Worm (Caenorhabditis elegans): ENCODE measurements around the gene F28H7.8.

DNA sequence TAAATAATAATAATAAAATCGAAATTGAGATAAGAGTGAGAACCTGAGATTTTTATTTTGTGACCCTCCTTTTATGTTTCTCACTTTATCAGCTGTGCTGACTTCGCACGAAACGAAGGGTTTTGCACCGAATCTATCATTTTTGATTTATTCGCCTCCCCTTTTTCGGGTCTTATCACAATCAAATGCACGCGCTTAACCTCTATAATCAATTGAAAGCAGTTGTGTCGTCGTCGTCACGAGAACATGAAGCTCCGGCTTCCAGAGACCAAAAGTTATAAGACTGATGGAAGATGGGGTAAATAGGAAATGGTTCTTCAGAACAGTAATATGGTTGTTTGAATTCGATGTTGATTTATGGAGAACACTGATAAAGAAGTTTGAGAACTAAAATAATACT, 42.4 kb downstream of the F28H7.8 start, which contains the start of gene D1054.18:
- TF ChIP-seq F13C5.2 (tag; optimal IDR thresholded peaks at IDR 0.05) (no peak), flt-1 (GFP tag; IDR thresholded peaks at IDR 0.05) (no peak), ama-1 (optimal IDR thresholded peaks at IDR 0.05) (no peak), tra-4 (tag; optimal IDR thresholded peaks at IDR 0.05) (no peak), hmg-4 (GFP tag; optimal IDR thresholded peaks at IDR 0.05) (no peak)
